Worm (Caenorhabditis elegans) whole organism, L4 larva: ENCODE data around the gene nas-4.

ENCODE experiments used
- D1046.2 ChIP-seq: fragments of 200-800 bp; sonication (Bioruptor generic); IDR thresholded peaks from 2 replicates; pipeline ENCODE4 v1.3.6; 2022; ENCODE audit warnings: missing genetic modification characterization, missing compliant biosample characterization
- F10B5.3 ChIP-seq: sonication (generic microtip); optimal IDR thresholded peaks from 2 replicates; lab custom pipeline; 2016; ENCODE audit warnings: mild to moderate bottlenecking, missing genetic modification characterization, missing compliant biosample characterization
- F37D6.2 ChIP-seq: sonication (generic microtip); optimal IDR thresholded peaks from 2 replicates; lab custom pipeline; 2016; ENCODE audit warnings: mild to moderate bottlenecking, missing genetic modification characterization, missing compliant biosample characterization
- F44E2.7 ChIP-seq: fragments of 200-800 bp; sonication (Bioruptor generic); IDR thresholded peaks from 2 replicates; pipeline ENCODE4 v2.1.2; 2022; ENCODE audit warnings: missing genetic modification characterization, missing compliant biosample characterization
- T20F7.1 ChIP-seq: fragments of 200-800 bp; sonication (Bioruptor generic); optimal IDR thresholded peaks from 2 replicates; lab custom pipeline; 2018; ENCODE audit warnings: mild to moderate bottlenecking, missing genetic modification characterization, missing compliant biosample characterization
- T26A8.4 ChIP-seq: fragments of 200-800 bp; sonication (Bioruptor generic); IDR thresholded peaks from 2 replicates; pipeline ENCODE4 v1.3.6; 2022; ENCODE audit warnings: missing genetic modification characterization, missing compliant biosample characterization
- Y48G9A.11 ChIP-seq: fragments of 200-800 bp; sonication (Bioruptor generic); IDR thresholded peaks from 2 replicates; pipeline ENCODE4 v1.3.6; 2022; ENCODE audit warnings: missing genetic modification reagents, missing genetic modification characterization, missing compliant biosample characterization
- Y5F2A.4 ChIP-seq: fragments of 200-800 bp; sonication (Bioruptor generic); optimal IDR thresholded peaks from 2 replicates; lab custom pipeline; 2018; ENCODE audit warnings: mild to moderate bottlenecking, missing genetic modification characterization, missing compliant biosample characterization
- ama-1 ChIP-seq: fragments of 150-350 bp; optimal IDR thresholded peaks from 2 replicates; lab custom pipeline; 2014; ENCODE audit warnings: inconsistent platforms, mixed read lengths
- arid-1 ChIP-seq: fragments of 200-800 bp; sonication (Bioruptor generic); conservative IDR thresholded peaks from 2 replicates; pipeline ENCODE4 v1.3.6; 2022; ENCODE audit warnings: missing genetic modification reagents, missing genetic modification characterization, missing compliant biosample characterization
- attf-4 ChIP-seq: sonication (generic microtip); optimal IDR thresholded peaks from 3 replicates; lab custom pipeline; 2017; ENCODE audit warnings: missing biosample characterization, missing genetic modification characterization
- ceh-20 ChIP-seq: fragments of 200-800 bp; sonication (Bioruptor generic); IDR thresholded peaks from 2 replicates; pipeline ENCODE4 v1.3.6; 2022; ENCODE audit warnings: missing genetic modification reagents, missing genetic modification characterization, missing compliant biosample characterization
- daf-19 ChIP-seq: fragments of 200-800 bp; sonication (Bioruptor generic); conservative IDR thresholded peaks from 2 replicates; pipeline ENCODE4 v1.3.6; 2022; ENCODE audit warnings: missing genetic modification characterization, missing compliant biosample characterization
- daf-8 ChIP-seq: fragments of 200-800 bp; sonication (Bioruptor generic); IDR thresholded peaks from 2 replicates; pipeline ENCODE4 v1.3.6; 2022; ENCODE audit warnings: missing genetic modification characterization, missing compliant biosample characterization
- dmd-8 ChIP-seq: fragments of 200-800 bp; sonication (Bioruptor generic); IDR thresholded peaks from 2 replicates; pipeline ENCODE4 v1.3.6; 2022; ENCODE audit warnings: missing genetic modification characterization, missing compliant biosample characterization
- dmd-9 ChIP-seq: fragments of 200-800 bp; sonication (Bioruptor generic); IDR thresholded peaks from 2 replicates; pipeline ENCODE4 v1.3.6; 2022; ENCODE audit warnings: missing genetic modification reagents, missing genetic modification characterization, missing compliant biosample characterization
- dve-1 ChIP-seq: sonication (generic microtip); optimal IDR thresholded peaks from 2 replicates; lab custom pipeline; 2017; ENCODE audit warnings: antibody characterized with exemption, mild to moderate bottlenecking, missing genetic modification characterization, missing compliant biosample characterization; ENCODE audit not compliant: insufficient read depth
- egl-27 ChIP-seq: sonication (generic microtip); optimal IDR thresholded peaks from 3 replicates; lab custom pipeline; 2017; ENCODE audit warnings: missing biosample characterization, missing genetic modification reagents, missing genetic modification characterization
- egl-43 ChIP-seq: fragments of 200-800 bp; sonication (Bioruptor generic); IDR thresholded peaks from 2 replicates; pipeline ENCODE4 v1.3.6; 2022; ENCODE audit warnings: missing genetic modification reagents, missing genetic modification characterization, missing compliant biosample characterization
- fkh-10 ChIP-seq: fragments of 150-350 bp; optimal IDR thresholded peaks from 2 replicates; lab custom pipeline; 2014; ENCODE audit warnings: missing biosample characterization, missing genetic modification reagents, missing genetic modification characterization
- fos-1 ChIP-seq: fragments of 150-350 bp; optimal IDR thresholded peaks from 2 replicates; lab custom pipeline; 2014; ENCODE audit warnings: missing biosample characterization, missing genetic modification characterization
- gei-8 ChIP-seq: fragments of 200-800 bp; sonication (Bioruptor generic); optimal IDR thresholded peaks from 2 replicates; lab custom pipeline; 2018; ENCODE audit warnings: mild to moderate bottlenecking, missing genetic modification characterization, missing compliant biosample characterization
- hif-1 ChIP-seq, 2 experiments: sonication (generic microtip); optimal IDR thresholded peaks; 2 replicates each; lab custom pipeline; 2016 to 2017; ENCODE audit warnings: missing compliant biosample characterization in 2 of 2, missing genetic modification characterization in 2 of 2, missing genetic modification reagents in 2 of 2, missing genotype in 2 of 2, mild to moderate bottlenecking in 1 of 2
- hlh-11 ChIP-seq: fragments of 200-800 bp; sonication (Bioruptor generic); optimal IDR thresholded peaks from 2 replicates; lab custom pipeline; 2018; ENCODE audit warnings: mild to moderate bottlenecking, missing genetic modification characterization, missing compliant biosample characterization
- hmg-1.1 ChIP-seq: fragments of 200-800 bp; sonication (Bioruptor generic); IDR thresholded peaks from 2 replicates; pipeline ENCODE4 v1.3.6; 2022; ENCODE audit warnings: missing genetic modification reagents, missing genetic modification characterization, missing compliant biosample characterization
- lin-1 ChIP-seq: fragments of 200-800 bp; sonication (Bioruptor generic); IDR thresholded peaks from 2 replicates; pipeline ENCODE4 v1.3.6; 2022; ENCODE audit warnings: missing genetic modification reagents, missing genetic modification characterization, missing compliant biosample characterization
- lin-15B ChIP-seq: fragments of 150-350 bp; sonication (generic microtip); optimal IDR thresholded peaks from 3 replicates; lab custom pipeline; 2014; ENCODE audit warnings: missing biosample characterization, missing genetic modification characterization
- lin-39 ChIP-seq: fragments of 150-350 bp; optimal IDR thresholded peaks from 2 replicates; lab custom pipeline; 2014; ENCODE audit warnings: missing biosample characterization, missing genetic modification reagents, missing genetic modification characterization
- lsy-2 ChIP-seq, 2 experiments: fragments of 150-350 bp in 1 of 2; sonication (generic microtip) in 1 of 2; optimal IDR thresholded peaks; 2 replicates each; lab custom pipeline; 2014 to 2017; ENCODE audit warnings: missing biosample characterization in 2 of 2, missing genetic modification characterization in 2 of 2
- madf-5 ChIP-seq, 2 experiments: fragments of 200-800 bp; sonication (Bioruptor generic); IDR thresholded peaks; 2 replicates each; pipeline ENCODE4 v1.3.6; 2022; ENCODE audit warnings: missing compliant biosample characterization in 2 of 2, missing genetic modification characterization in 2 of 2
- mdl-1 ChIP-seq, 2 experiments: fragments of 150-350 bp in 1 of 2; sonication (generic microtip) in 1 of 2; optimal IDR thresholded peaks; 2 replicates each; lab custom pipeline; 2014 to 2017; ENCODE audit warnings: missing biosample characterization in 2 of 2, missing genetic modification characterization in 2 of 2
- mdt-29 ChIP-seq: fragments of 200-800 bp; sonication (Bioruptor generic); IDR thresholded peaks from 2 replicates; pipeline ENCODE4 v1.3.6; 2022; ENCODE audit warnings: missing genetic modification reagents, missing genetic modification characterization, missing compliant biosample characterization
- mep-1 ChIP-seq: fragments of 150-350 bp; sonication (generic microtip); optimal IDR thresholded peaks from 3 replicates; lab custom pipeline; 2014; ENCODE audit warnings: missing biosample characterization, missing genetic modification characterization
- mxl-2 ChIP-seq: fragments of 200-800 bp; sonication (Bioruptor generic); conservative IDR thresholded peaks from 2 replicates; pipeline ENCODE4 v1.3.6; 2022; ENCODE audit warnings: missing genetic modification reagents, missing genetic modification characterization, missing compliant biosample characterization
- nhr-102 ChIP-seq: sonication (generic microtip); optimal IDR thresholded peaks from 2 replicates; lab custom pipeline; 2016; ENCODE audit warnings: mild to moderate bottlenecking, missing genetic modification characterization, moderate library complexity, missing compliant biosample characterization
- nhr-11 ChIP-seq: fragments of 150-350 bp; optimal IDR thresholded peaks from 2 replicates; lab custom pipeline; 2014; ENCODE audit warnings: missing biosample characterization, missing genetic modification characterization
- nhr-237 ChIP-seq: sonication (generic microtip); optimal IDR thresholded peaks from 2 replicates; lab custom pipeline; 2017; ENCODE audit warnings: missing biosample characterization, missing genetic modification characterization
- nhr-25 ChIP-seq: sonication (generic microtip); optimal IDR thresholded peaks from 2 replicates; lab custom pipeline; 2017; ENCODE audit warnings: missing genetic modification characterization, mild to moderate bottlenecking, missing compliant biosample characterization, antibody characterized with exemption, moderate library complexity, borderline replicate concordance; ENCODE audit not compliant: insufficient read depth
- nhr-28 ChIP-seq: fragments of 150-350 bp; optimal IDR thresholded peaks from 2 replicates; lab custom pipeline; 2014; ENCODE audit warnings: missing biosample characterization, missing genetic modification characterization
- nhr-48 ChIP-seq: sonication (generic microtip); optimal IDR thresholded peaks from 2 replicates; lab custom pipeline; 2016; ENCODE audit warnings: mild to moderate bottlenecking, missing genetic modification characterization, missing compliant biosample characterization
- nhr-6 ChIP-seq: fragments of 150-350 bp; optimal IDR thresholded peaks from 2 replicates; lab custom pipeline; 2014; ENCODE audit warnings: missing biosample characterization, missing genetic modification characterization
- nhr-77 ChIP-seq: fragments of 150-350 bp; optimal IDR thresholded peaks from 2 replicates; lab custom pipeline; 2014; ENCODE audit warnings: missing biosample characterization, missing genetic modification characterization
- pha-4 ChIP-seq, 2 experiments: fragments of 150-350 bp in 1 of 2; fragments of 200-800 bp in 1 of 2; sonication (Bioruptor generic) in 1 of 2; IDR thresholded peaks in 1 of 2; optimal IDR thresholded peaks in 1 of 2; 2 replicates each; pipeline versions ENCODE4 v1.3.6 to Lab custom; 2014 to 2022; ENCODE audit warnings: missing genetic modification characterization in 2 of 2, missing genetic modification reagents in 2 of 2, missing biosample characterization in 1 of 2, missing compliant biosample characterization in 1 of 2
- saeg-2 ChIP-seq: fragments of 200-800 bp; sonication (Bioruptor generic); IDR thresholded peaks from 2 replicates; pipeline ENCODE4 v1.3.6; 2022; ENCODE audit warnings: missing genetic modification reagents, missing genetic modification characterization, missing compliant biosample characterization
- skn-1 ChIP-seq: fragments of 150-350 bp; optimal IDR thresholded peaks from 2 replicates; lab custom pipeline; 2014; ENCODE audit warnings: missing biosample characterization, missing genetic modification characterization
- tra-1 ChIP-seq: fragments of 200-800 bp; sonication (Bioruptor generic); IDR thresholded peaks from 2 replicates; pipeline ENCODE4 v1.3.6; 2022; ENCODE audit warnings: missing genetic modification reagents, missing genetic modification characterization, missing compliant biosample characterization
- unc-130 ChIP-seq: sonication (generic microtip); optimal IDR thresholded peaks from 2 replicates; lab custom pipeline; 2016; ENCODE audit warnings: missing genetic modification reagents, missing genetic modification characterization, missing compliant biosample characterization
- unc-39 ChIP-seq: sonication (generic microtip); optimal IDR thresholded peaks from 2 replicates; lab custom pipeline; 2017; ENCODE audit warnings: missing biosample characterization, missing genetic modification characterization
- ztf-7 ChIP-seq: fragments of 150-350 bp; optimal IDR thresholded peaks from 2 replicates; lab custom pipeline; 2014; ENCODE audit warnings: missing biosample characterization, missing genetic modification characterization

The nas-4 gene

ce11 chrIII:6420995-6421404 is 5.5 kb upstream of the nas-4 start (continued):
- TF ChIP-seq nhr-77 (tag; lab: Kevin White, UChicago) = peak; percentile 10
- no peak for TF ChIP-seq F44E2.7 (GFP tag; lab: Robert Waterston, UW)
- TF ChIP-seq F37D6.2 (tag; lab: Kevin White, UChicago) = peak; percentile 39
- TF ChIP-seq hif-1 (tag; optimal IDR thresholded peaks at IDR 0.05; lab: Kevin White, UChicago) = peak; percentile 36 to 67
- TF ChIP-seq mdl-1 (tag; optimal IDR thresholded peaks at IDR 0.05; lab: Kevin White, UChicago) = peak; percentile 96 to 99
- TF ChIP-seq nhr-6 = peak; percentile 49
- TF ChIP-seq daf-19 (GFP tag; lab: Robert Waterston, UW) = no peak
- no peak for TF ChIP-seq ztf-7
- no peak for TF ChIP-seq fos-1 (tag; lab: Kevin White, UChicago)
- TF ChIP-seq nhr-25 = peak; percentile 73
- no peak for TF ChIP-seq attf-4 (tag; lab: Kevin White, UChicago)
- no peak for TF ChIP-seq dmd-8 (GFP tag; lab: Robert Waterston, UW)
- peak; percentile 62; the same call in 1 of the 2 replicates for TF ChIP-seq mxl-2 (GFP tag; lab: Robert Waterston, UW)
- TF ChIP-seq lsy-2 (tag; optimal IDR thresholded peaks at IDR 0.05; lab: Kevin White, UChicago) = peak; percentile 69 to 82
- no peak for TF ChIP-seq lin-39
- TF ChIP-seq arid-1 (GFP tag; lab: Robert Waterston, UW) = peak; percentile 78; the same call in 1 of the 2 replicates
- no peak for TF ChIP-seq egl-27 (tag; lab: Kevin White, UChicago)
- TF ChIP-seq egl-43 (GFP tag; lab: Robert Waterston, UW) = peak; percentile 88
- TF ChIP-seq dmd-9 (GFP tag; lab: Robert Waterston, UW) = peak; percentile 73; the same call in 1 of the 2 replicates

ce11 chrIII:6420201-6420600 is 4.7 kb upstream of the nas-4 start:
- TF ChIP-seq nhr-102 (tag; lab: Kevin White, UChicago) (no peak), dmd-9 (GFP tag; lab: Robert Waterston, UW) (no peak), ceh-20 (0 out of 2 replicates have a peak, but pooled peaks have one; percentile 22), skn-1 (tag; lab: Kevin White, UChicago) (no peak), nhr-6 (no peak), nhr-11 (tag; lab: Kevin White, UChicago) (peak; percentile 57), nhr-25 (no peak), D1046.2 (GFP tag; lab: Robert Waterston, UW) (no peak), mep-1 (tag; lab: Kevin White, UChicago) (no peak), hmg-1.1 (GFP tag; lab: Robert Waterston, UW) (peak; percentile 7; the same call in 1 of the 2 replicates), mdt-29 (GFP tag; lab: Robert Waterston, UW) (0 out of 2 replicates have a peak, but pooled peaks have one; percentile 11), F10B5.3 (tag; lab: Kevin White, UChicago) (no peak), egl-43 (GFP tag; lab: Robert Waterston, UW) (no peak), lin-15B (no peak), unc-130 (GFP tag; lab: Kevin White, UChicago) (no peak), unc-39 (tag; lab: Kevin White, UChicago) (no peak), pha-4 (GFP tag; IDR thresholded peaks at IDR 0.05; lab: Robert Waterston, UW) (peak; percentile 64; the same call in 1 of the 2 replicates), pha-4 (tag; optimal IDR thresholded peaks at IDR 0.05; lab: Kevin White, UChicago) (no peak), ama-1 (lab: Kevin White, UChicago) (no peak), mxl-2 (GFP tag; lab: Robert Waterston, UW) (no peak), Y48G9A.11 (GFP tag; lab: Robert Waterston, UW) (no peak), gei-8 (GFP tag; lab: Kevin White, UChicago) (no peak), madf-5 (GFP tag; IDR thresholded peaks at IDR 0.05; lab: Robert Waterston, UW) (no peak), nhr-28 (tag; lab: Kevin White, UChicago) (peak; percentile 77), lin-39 (no peak), T26A8.4 (GFP tag; lab: Robert Waterston, UW) (no peak), saeg-2 (no peak), hlh-11 (tag; lab: Kevin White, UChicago) (peak; percentile 60), lin-1 (GFP tag; lab: Robert Waterston, UW) (no peak), tra-1 (GFP tag; lab: Robert Waterston, UW) (no peak), Y5F2A.4 (GFP tag; lab: Kevin White, UChicago) (no peak), daf-8 (GFP tag; lab: Robert Waterston, UW) (no peak), nhr-48 (tag; lab: Kevin White, UChicago) (no peak), F37D6.2 (tag; lab: Kevin White, UChicago) (no peak), T20F7.1 (GFP tag; lab: Kevin White, UChicago) (no peak), dve-1 (tag; lab: Kevin White, UChicago) (no peak), fkh-10 (GFP tag; lab: Kevin White, UChicago) (no peak), nhr-237 (tag; lab: Kevin White, UChicago) (no peak)
